Worm (Caenorhabditis elegans) whole organism, early embryonic: ENCODE measurements around the gene F47B7.5.
A peak's percentile ranks its signal among the peaks of the same experiment; 100 is the strongest.

Experiments
- B0310.2 ChIP-seq: sonication (generic microtip); optimal IDR thresholded peaks from 2 replicates; lab custom pipeline; 2016; ENCODE audit warnings: mild to moderate bottlenecking, missing genetic modification characterization, missing compliant biosample characterization
- F13C5.2 ChIP-seq: sonication (generic microtip); optimal IDR thresholded peaks from 2 replicates; lab custom pipeline; 2017; ENCODE audit warnings: mild to moderate bottlenecking, missing genetic modification characterization, inconsistent platforms, missing compliant biosample characterization
- aly-1 ChIP-seq: sonication (generic microtip); optimal IDR thresholded peaks from 2 replicates; lab custom pipeline; 2016; ENCODE audit warnings: missing genetic modification characterization, missing compliant biosample characterization
- ama-1 ChIP-seq: fragments of 150-350 bp; optimal IDR thresholded peaks from 2 replicates; lab custom pipeline; 2014
- ceh-13 ChIP-seq: fragments of 200-800 bp; sonication (Bioruptor generic); optimal IDR thresholded peaks from 2 replicates; lab custom pipeline; 2018; ENCODE audit warnings: mild to moderate bottlenecking, missing genetic modification characterization, missing compliant biosample characterization
- ceh-36 ChIP-seq: sonication (generic microtip); optimal IDR thresholded peaks from 2 replicates; lab custom pipeline; 2016; ENCODE audit warnings: missing genetic modification characterization, inconsistent platforms, missing compliant biosample characterization
- ets-7 ChIP-seq: sonication (generic microtip); optimal IDR thresholded peaks from 2 replicates; lab custom pipeline; 2016; ENCODE audit warnings: missing genotype, missing genetic modification characterization, missing compliant biosample characterization
- flt-1 ChIP-seq: fragments of 200-800 bp; sonication (Bioruptor generic); IDR thresholded peaks from 2 replicates; pipeline ENCODE4 v1.3.6; 2022; ENCODE audit warnings: missing genetic modification characterization, missing compliant biosample characterization
- hmbx-1 ChIP-seq: sonication (generic microtip); optimal IDR thresholded peaks from 2 replicates; lab custom pipeline; 2016; ENCODE audit warnings: mild to moderate bottlenecking, missing genetic modification characterization, missing compliant biosample characterization
- hmg-4 ChIP-seq: fragments of 200-800 bp; sonication (Bioruptor generic); optimal IDR thresholded peaks from 2 replicates; lab custom pipeline; 2018; ENCODE audit warnings: mild to moderate bottlenecking, missing genetic modification characterization, missing compliant biosample characterization
- hnd-1 ChIP-seq: sonication (generic microtip); optimal IDR thresholded peaks from 2 replicates; lab custom pipeline; 2016; ENCODE audit warnings: missing genetic modification characterization, missing compliant biosample characterization
- pes-1 ChIP-seq: fragments of 200-800 bp; sonication (Bioruptor generic); IDR thresholded peaks from 2 replicates; pipeline ENCODE4 v1.3.6; 2022; ENCODE audit warnings: missing genetic modification reagents, missing genetic modification characterization, missing compliant biosample characterization
- scrt-1 ChIP-seq: fragments of 200-800 bp; sonication (Bioruptor generic); IDR thresholded peaks from 2 replicates; pipeline ENCODE4 v1.3.6; 2022; ENCODE audit warnings: missing genetic modification characterization, missing compliant biosample characterization
- sea-1 ChIP-seq: fragments of 200-800 bp; sonication (Bioruptor generic); conservative IDR thresholded peaks from 2 replicates; pipeline ENCODE4 v1.3.6; 2022; ENCODE audit warnings: missing genetic modification characterization, missing compliant biosample characterization
- tbx-11 ChIP-seq: fragments of 200-800 bp; sonication (Bioruptor generic); IDR thresholded peaks from 2 replicates; pipeline ENCODE4 v1.3.6; 2022; ENCODE audit warnings: missing genetic modification characterization, missing compliant biosample characterization
- tbx-37 ChIP-seq: fragments of 200-800 bp; sonication (Bioruptor generic); conservative IDR thresholded peaks from 2 replicates; pipeline ENCODE4 v1.3.6; 2022; ENCODE audit warnings: missing genetic modification reagents, missing genetic modification characterization, missing compliant biosample characterization
- tra-4 ChIP-seq: sonication (generic microtip); optimal IDR thresholded peaks from 2 replicates; lab custom pipeline; 2017; ENCODE audit warnings: missing genetic modification characterization, missing compliant biosample characterization

The F47B7.5 gene

ce11 chrX:3768717-3769116 lies at the start of gene F47B7.5:
Gene F47B7.5 (minus strand): TSS chrX:3768817.
- no peak for TF ChIP-seq hnd-1 (tag; lab: Kevin White, UChicago)
- TF ChIP-seq ama-1 (lab: Kevin White, UChicago) = no peak
- TF ChIP-seq F13C5.2 (tag; lab: Kevin White, UChicago) = no peak
- no peak for TF ChIP-seq flt-1
- no peak for TF ChIP-seq hmg-4 (GFP tag; lab: Kevin White, UChicago)
- TF ChIP-seq aly-1 (tag; lab: Kevin White, UChicago) = no peak
- TF ChIP-seq pes-1 = no peak
- TF ChIP-seq tbx-11 (GFP tag; lab: Robert Waterston, UW) = no peak

- TF ChIP-seq tbx-37 = no peak
- TF ChIP-seq hmbx-1 (tag; lab: Kevin White, UChicago) = no peak
- no peak for TF ChIP-seq scrt-1 (GFP tag; lab: Robert Waterston, UW)
- no peak for TF ChIP-seq sea-1
- no peak for TF ChIP-seq hnd-1 (tag; lab: Kevin White, UChicago)
- no peak for TF ChIP-seq ceh-13
- TF ChIP-seq F13C5.2 (tag; lab: Kevin White, UChicago) = no peak
- TF ChIP-seq aly-1 (tag; lab: Kevin White, UChicago) = no peak
- no peak for TF ChIP-seq ama-1 (lab: Kevin White, UChicago)
- TF ChIP-seq B0310.2 (tag; lab: Kevin White, UChicago) = no peak
- TF ChIP-seq tbx-11 (GFP tag; lab: Robert Waterston, UW) = no peak
- no peak for TF ChIP-seq hmg-4 (GFP tag; lab: Kevin White, UChicago)
- no peak for TF ChIP-seq ceh-36 (tag; lab: Kevin White, UChicago)
Measured at ce11 chrX:3814827-3815226, 46.2 kb upstream of the F47B7.5 start.

- TF ChIP-seq aly-1 (tag; lab: Kevin White, UChicago) = no peak
- no peak for TF ChIP-seq flt-1
Measured at ce11 chrX:3807166-3807565, 38.5 kb upstream of the F47B7.5 start, which contains the start of gene F35A5.1. Gene F35A5.1 (plus strand): TSS chrX:3807466.

- TF ChIP-seq tra-4 (tag; lab: Kevin White, UChicago) (no peak), tbx-11 (GFP tag; lab: Robert Waterston, UW) (no peak), ets-7 (tag; lab: Kevin White, UChicago) (no peak), ama-1 (lab: Kevin White, UChicago) (no peak), flt-1 (no peak), B0310.2 (tag; lab: Kevin White, UChicago) (no peak), ceh-36 (tag; lab: Kevin White, UChicago) (no peak), scrt-1 (GFP tag; lab: Robert Waterston, UW) (no peak), pes-1 (no peak), F13C5.2 (tag; lab: Kevin White, UChicago) (no peak), tbx-37 (no peak), ceh-13 (no peak), sea-1 (no peak), aly-1 (tag; lab: Kevin White, UChicago) (no peak), hmg-4 (GFP tag; lab: Kevin White, UChicago) (no peak), hnd-1 (tag; lab: Kevin White, UChicago) (no peak), hmbx-1 (tag; lab: Kevin White, UChicago) (no peak)
Measured at ce11 chrX:3804837-3805236, 36.2 kb upstream of the F47B7.5 start, which contains the start of gene F35A5.2. Gene F35A5.2 (plus strand): TSS chrX:3805137.

ce11 chrX:3803314-3803713 lies 34.7 kb upstream of the F47B7.5 start, which contains the start of gene F35A5.8:
Gene F35A5.8 (minus strand): TSS chrX:3803464.
- TF ChIP-seq tbx-11 (GFP tag; lab: Robert Waterston, UW) (peak; percentile 62; the same call in 1 of the 2 replicates), F13C5.2 (tag; lab: Kevin White, UChicago) (peak; percentile 65), hmbx-1 (tag; lab: Kevin White, UChicago) (no peak), sea-1 (no peak), tbx-37 (0 out of 2 replicates have a peak, but pooled peaks have one; percentile 16)

ce11 chrX:3802743-3803142 lies 34.1 kb upstream of the F47B7.5 start:
- no peak for TF ChIP-seq tbx-37
- no peak for TF ChIP-seq ama-1 (lab: Kevin White, UChicago)
- TF ChIP-seq ceh-13 = no peak

- TF ChIP-seq pes-1 (no peak), scrt-1 (GFP tag; lab: Robert Waterston, UW) (no peak), ama-1 (lab: Kevin White, UChicago) (no peak), ets-7 (tag; lab: Kevin White, UChicago) (no peak), hmg-4 (GFP tag; lab: Kevin White, UChicago) (no peak)
Measured at ce11 chrX:3798288-3798687, 29.7 kb upstream of the F47B7.5 start.

ce11 chrX:3797882-3798281 lies 29.3 kb upstream of the F47B7.5 start, which contains the start of gene abu-10:
Gene abu-10 (plus strand): TSS chrX:3798182.
- TF ChIP-seq hmg-4 (GFP tag; lab: Kevin White, UChicago) (no peak), sea-1 (no peak), pes-1 (no peak), tbx-11 (GFP tag; lab: Robert Waterston, UW) (no peak), ets-7 (tag; lab: Kevin White, UChicago) (no peak), ama-1 (lab: Kevin White, UChicago) (no peak), scrt-1 (GFP tag; lab: Robert Waterston, UW) (no peak), F13C5.2 (tag; lab: Kevin White, UChicago) (no peak), hmbx-1 (tag; lab: Kevin White, UChicago) (no peak), ceh-13 (no peak), B0310.2 (tag; lab: Kevin White, UChicago) (no peak), tbx-37 (no peak), flt-1 (no peak), aly-1 (tag; lab: Kevin White, UChicago) (no peak), ceh-36 (tag; lab: Kevin White, UChicago) (no peak), tra-4 (tag; lab: Kevin White, UChicago) (no peak), hnd-1 (tag; lab: Kevin White, UChicago) (no peak)
